Fruit fly (Drosophila melanogaster): ENCODE measurements around the gene CG31191.

- TF ChIP-seq cic (GFP tag; optimal IDR thresholded peaks at IDR 0.05) (peak; percentile 58), ovo (GFP tag; optimal IDR thresholded peaks at IDR 0.05) (peak; percentile 53), kay (GFP tag; ENCODE audit: borderline replicate concordance) (peak; percentile 99), CG7045 (GFP tag; optimal IDR thresholded peaks at IDR 0.05) (peak; percentile 83), pad (GFP tag; optimal IDR thresholded peaks at IDR 0.05) (peak; percentile 25)
Measured at dm6 chr3R:20914103-20914502, 31.2 kb downstream of the CG31191 start, which contains the start of gene hdly.
